Fruit fly (Drosophila melanogaster) whole organism, pupa: Measurements from ENCODE around the gene Tmx3.
A peak's percentile ranks its signal among the peaks of the same experiment; 100 is the strongest.

Source experiments
- CG10348 ChIP-seq: fragments of 200-800 bp; sonication (Bioruptor generic); IDR thresholded peaks from 2 replicates; pipeline ENCODE4 v1.3.6; 2022; ENCODE audit warnings: missing biosample characterization, missing genetic modification characterization
- CG12605 ChIP-seq: fragments of 200-800 bp; sonication (Bioruptor generic); IDR thresholded peaks from 2 replicates; pipeline ENCODE4 v1.3.6; 2022; ENCODE audit warnings: missing biosample characterization, missing genetic modification characterization
- CG13204 ChIP-seq: fragments of 200-800 bp; sonication (Bioruptor generic); optimal IDR thresholded peaks from 2 replicates; lab custom pipeline; 2018; ENCODE audit warnings: missing biosample characterization, mild to moderate bottlenecking, missing genetic modification characterization, moderate library complexity
- CG14655 ChIP-seq: fragments of 200-800 bp; sonication (Bioruptor generic); optimal IDR thresholded peaks from 3 replicates; lab custom pipeline; 2017; ENCODE audit warnings: mild to moderate bottlenecking, missing biosample characterization, missing genetic modification reagents, missing genetic modification characterization
- CG15710 ChIP-seq: fragments of 200-800 bp; sonication (Bioruptor generic); optimal IDR thresholded peaks from 2 replicates; lab custom pipeline; 2018; ENCODE audit warnings: missing biosample characterization, mild to moderate bottlenecking, missing genetic modification characterization, moderate library complexity
- CG17806 ChIP-seq: fragments of 200-800 bp; sonication (Bioruptor generic); optimal IDR thresholded peaks from 2 replicates; lab custom pipeline; 2018; ENCODE audit warnings: missing biosample characterization, mild to moderate bottlenecking, missing genetic modification characterization, moderate library complexity
- CG32121 ChIP-seq: fragments of 200-800 bp; sonication (Bioruptor generic); IDR thresholded peaks from 2 replicates; pipeline ENCODE4 v1.3.6; 2022; ENCODE audit warnings: missing biosample characterization, missing genetic modification characterization
- CG34367 ChIP-seq: fragments of 200-800 bp; sonication (Bioruptor generic); optimal IDR thresholded peaks from 2 replicates; lab custom pipeline; 2018; ENCODE audit warnings: missing biosample characterization, mild to moderate bottlenecking, missing genetic modification characterization
- CG4496 ChIP-seq: fragments of 200-800 bp; sonication (Bioruptor generic); IDR thresholded peaks from 3 replicates; pipeline ENCODE4 v1.3.6; 2022; ENCODE audit warnings: missing biosample characterization, missing genetic modification characterization
- CG8159 ChIP-seq: fragments of 200-800 bp; sonication (Bioruptor generic); optimal IDR thresholded peaks from 3 replicates; lab custom pipeline; 2018; ENCODE audit warnings: missing biosample characterization, mild to moderate bottlenecking, missing genetic modification characterization, moderate library complexity
- CG8301 ChIP-seq: fragments of 200-800 bp; sonication (Bioruptor generic); optimal IDR thresholded peaks from 2 replicates; lab custom pipeline; 2018; ENCODE audit warnings: missing biosample characterization, mild to moderate bottlenecking, missing genetic modification characterization
- D1 ChIP-seq: fragments of 200-800 bp; sonication (Bioruptor generic); optimal IDR thresholded peaks from 2 replicates; lab custom pipeline; 2018; ENCODE audit warnings: missing biosample characterization, mild to moderate bottlenecking, missing genetic modification characterization, moderate library complexity
- EcR ChIP-seq: fragments of 200-800 bp; sonication (Bioruptor generic); optimal IDR thresholded peaks from 3 replicates; lab custom pipeline; 2019; ENCODE audit warnings: missing biosample characterization, missing genetic modification characterization, mild to moderate bottlenecking, moderate library complexity, missing genetic modification reagents
- Ets98B ChIP-seq: fragments of 200-800 bp; sonication (Bioruptor generic); IDR thresholded peaks from 2 replicates; pipeline ENCODE4 v1.3.6; 2022; ENCODE audit warnings: missing biosample characterization, missing genetic modification characterization
- Pif1A ChIP-seq: fragments of 200-800 bp; sonication (Bioruptor generic); optimal IDR thresholded peaks from 3 replicates; lab custom pipeline; 2016; ENCODE audit warnings: missing biosample characterization, missing genetic modification characterization
- Pif1B ChIP-seq: fragments of 200-800 bp; sonication (Bioruptor generic); optimal IDR thresholded peaks from 3 replicates; lab custom pipeline; 2016; ENCODE audit warnings: missing biosample characterization, missing genetic modification characterization
- Snoo ChIP-seq: fragments of 200-800 bp; sonication (Bioruptor generic); optimal IDR thresholded peaks from 3 replicates; lab custom pipeline; 2017; ENCODE audit warnings: missing biosample characterization, mild to moderate bottlenecking, missing genetic modification characterization, inconsistent platforms
- fd96Ca ChIP-seq: fragments of 200-800 bp; sonication (Bioruptor generic); IDR thresholded peaks from 3 replicates; pipeline ENCODE4 v1.3.6; 2022; ENCODE audit warnings: missing biosample characterization, missing genetic modification characterization
- rn ChIP-seq: fragments of 200-800 bp; sonication (Bioruptor generic); IDR thresholded peaks from 2 replicates; pipeline ENCODE4 v1.3.6; 2022; ENCODE audit warnings: missing biosample characterization, missing genetic modification characterization

Gene Tmx3

DNA sequence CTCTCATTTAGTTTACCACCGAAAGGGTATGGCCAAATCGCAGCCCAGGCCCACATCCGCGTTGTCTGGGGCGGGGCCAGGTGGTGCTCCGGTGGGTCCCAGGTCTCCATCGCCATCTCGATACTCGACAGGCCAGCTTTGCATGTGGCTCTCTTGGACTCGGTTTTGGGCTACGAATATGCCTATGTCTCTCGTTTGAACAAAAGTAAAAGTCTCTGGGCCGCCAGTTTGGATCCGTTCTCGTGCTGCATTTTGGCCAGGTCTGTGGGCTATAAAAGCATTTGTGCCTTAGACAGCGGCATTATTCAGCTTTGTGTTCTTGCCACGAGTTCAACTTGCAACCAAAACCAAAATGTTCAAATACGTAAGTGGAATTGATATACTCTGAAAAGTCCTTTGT, 48.2 kb downstream of the Tmx3 start, which contains the start of gene CG13065:
Gene CG13065 (plus strand): TSS at position 301 of the 400 bp plus-strand sequence.
- TF ChIP-seq Snoo (tag; lab: Kevin White, UChicago) (no peak), CG8301 (tag; lab: Kevin White, UChicago) (no peak), rn (GFP tag; lab: Robert Waterston, UW) (no peak), CG13204 (GFP tag; lab: Kevin White, UChicago) (no peak), CG4496 (GFP tag; lab: Robert Waterston, UW) (no peak)

dm6 chr3L:16279171-16279570, 50.3 kb downstream of the Tmx3 start, which contains the start of gene CG13050:
Gene CG13050 (minus strand): TSS chr3L:16279271.
- TF ChIP-seq CG8301 (tag; lab: Kevin White, UChicago) (no peak), CG10348 (GFP tag; lab: Robert Waterston, UW) (no peak), EcR (GFP tag; lab: Kevin White, UChicago) (no peak), Pif1B (no peak), rn (GFP tag; lab: Robert Waterston, UW) (no peak), CG12605 (no peak), CG32121 (GFP tag; lab: Robert Waterston, UW) (no peak), Ets98B (no peak), CG15710 (tag; lab: Kevin White, UChicago) (no peak), CG4496 (GFP tag; lab: Robert Waterston, UW) (no peak), CG34367 (tag; lab: Kevin White, UChicago) (no peak), CG8159 (no peak), D1 (tag; lab: Kevin White, UChicago) (no peak), Snoo (tag; lab: Kevin White, UChicago) (no peak), Pif1A (no peak), fd96Ca (GFP tag; lab: Robert Waterston, UW) (no peak), CG14655 (GFP tag; lab: Kevin White, UChicago) (no peak), CG13204 (GFP tag; lab: Kevin White, UChicago) (no peak), CG17806 (no peak)

DNA sequence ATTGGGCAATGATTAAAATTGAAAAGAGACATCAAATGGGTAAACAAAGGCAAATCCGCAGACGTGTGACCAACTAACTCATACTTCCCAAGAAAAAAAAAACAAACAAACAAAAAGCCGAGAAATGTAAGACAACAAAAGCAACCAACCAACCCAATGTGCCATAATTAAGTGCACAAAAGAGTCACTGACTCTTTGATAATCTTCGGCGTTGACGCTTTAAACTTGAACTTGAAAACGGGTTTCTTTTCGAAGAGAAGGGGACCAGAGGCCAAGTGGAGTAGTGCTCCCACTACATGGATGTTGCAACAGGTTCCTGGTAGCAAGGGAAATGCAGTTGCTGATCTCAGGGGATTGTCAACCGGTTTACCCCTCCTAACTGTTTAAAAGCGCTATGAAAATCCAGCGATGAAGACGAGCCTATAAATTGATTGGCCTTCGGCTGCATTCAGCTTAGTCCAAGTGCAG, 51.1 kb downstream of the Tmx3 start, which contains the start of gene CG13064:
Gene CG13064 (plus strand): TSS at position 418 of the 468 bp plus-strand sequence.
- TF ChIP-seq CG10348 (GFP tag; lab: Robert Waterston, UW) (no peak), EcR (GFP tag; lab: Kevin White, UChicago) (peak; percentile 96), CG8159 (no peak)
